Worm (Caenorhabditis elegans) whole organism, L4/young adult: ENCODE measurements around the gene C54D10.4.

ENCODE experiments used
- dao-5 ChIP-seq: sonication (generic microtip); optimal IDR thresholded peaks from 2 replicates; lab custom pipeline; 2016; ENCODE audit warnings: missing genotype, missing genetic modification characterization, moderate library complexity, missing compliant biosample characterization
- him-1 ChIP-seq: sonication (generic microtip); optimal IDR thresholded peaks from 2 replicates; lab custom pipeline; 2016; ENCODE audit warnings: missing genotype, missing genetic modification reagents, missing genetic modification characterization, missing compliant biosample characterization

ce11 chrV:12397545-12397944 lies 23.2 kb downstream of the C54D10.4 start, which contains the start of gene K01D12.5:
- TF ChIP-seq dao-5 (tag; lab: Kevin White, UChicago) (no peak), him-1 (tag; lab: Kevin White, UChicago) (no peak)
